Fruit fly (Drosophila melanogaster) whole organism, embryonic: Measurements from ENCODE around the gene pont.

Source experiments
- Atf6 ChIP-seq: fragments of 200-800 bp; sonication (Bioruptor generic); IDR thresholded peaks from 2 replicates; pipeline ENCODE4 v1.3.6; 2022; ENCODE audit warnings: missing biosample characterization, missing genetic modification characterization
- CG11247 ChIP-seq: fragments of 200-800 bp; sonication (Bioruptor generic); IDR thresholded peaks from 2 replicates; pipeline ENCODE4 v1.3.6; 2022; ENCODE audit warnings: missing biosample characterization, missing genetic modification characterization
- CG11456 ChIP-seq: fragments of 200-800 bp; sonication (Bioruptor generic); IDR thresholded peaks from 3 replicates; pipeline ENCODE4 v1.3.6; 2022; ENCODE audit warnings: missing biosample characterization, missing genetic modification characterization
- CG11560 ChIP-seq: fragments of 200-800 bp; sonication (Bioruptor generic); IDR thresholded peaks from 3 replicates; pipeline ENCODE4 v1.3.6; 2022; ENCODE audit warnings: missing biosample characterization, missing genetic modification characterization
- CG12071 ChIP-seq: fragments of 200-800 bp; sonication (Bioruptor generic); optimal IDR thresholded peaks from 3 replicates; lab custom pipeline; 2018; ENCODE audit warnings: missing biosample characterization, mild to moderate bottlenecking, missing genetic modification characterization
- CG13624 ChIP-seq: fragments of 200-800 bp; sonication (Bioruptor generic); optimal IDR thresholded peaks from 2 replicates; lab custom pipeline; 2016; ENCODE audit warnings: missing biosample characterization, missing genetic modification characterization
- CG15073 ChIP-seq: fragments of 200-800 bp; sonication (Bioruptor generic); optimal IDR thresholded peaks from 2 replicates; lab custom pipeline; 2016; ENCODE audit warnings: missing biosample characterization, missing genetic modification characterization
- CG1603 ChIP-seq: fragments of 200-800 bp; sonication (Bioruptor generic); optimal IDR thresholded peaks from 2 replicates; lab custom pipeline; 2019; ENCODE audit warnings: missing biosample characterization, mild to moderate bottlenecking, missing genetic modification characterization, moderate library complexity
- CG17912 ChIP-seq: fragments of 200-800 bp; sonication (Bioruptor generic); optimal IDR thresholded peaks from 2 replicates; lab custom pipeline; 2018; ENCODE audit warnings: missing biosample characterization, mild to moderate bottlenecking, missing genetic modification characterization
- CG18619 ChIP-seq: fragments of 200-800 bp; sonication (Bioruptor generic); optimal IDR thresholded peaks from 3 replicates; lab custom pipeline; 2017; ENCODE audit warnings: missing biosample characterization, mild to moderate bottlenecking, missing genetic modification characterization
- CG2129 ChIP-seq: fragments of 200-800 bp; sonication (Bioruptor generic); IDR thresholded peaks from 2 replicates; pipeline ENCODE4 v1.3.6; 2022; ENCODE audit warnings: missing biosample characterization, missing genetic modification characterization; ENCODE audit not compliant: partially characterized antibody
- CG2678 ChIP-seq: fragments of 200-800 bp; sonication (Bioruptor generic); optimal IDR thresholded peaks from 3 replicates; lab custom pipeline; 2019; ENCODE audit warnings: missing biosample characterization, mild to moderate bottlenecking, missing genetic modification characterization, moderate library complexity
- CG32532 ChIP-seq: fragments of 200-800 bp; sonication (Bioruptor generic); IDR thresholded peaks from 2 replicates; pipeline ENCODE4 v1.3.6; 2022; ENCODE audit warnings: missing biosample characterization, missing genetic modification characterization
- CG34224 ChIP-seq: fragments of 200-800 bp; sonication (Bioruptor generic); IDR thresholded peaks from 3 replicates; pipeline ENCODE4 v1.3.6; 2022; ENCODE audit warnings: missing biosample characterization, missing genetic modification characterization; ENCODE audit not compliant: partially characterized antibody
- CG6683 ChIP-seq: fragments of 200-800 bp; sonication (Bioruptor generic); optimal IDR thresholded peaks from 2 replicates; lab custom pipeline; 2017; ENCODE audit warnings: missing biosample characterization, mild to moderate bottlenecking, missing genetic modification characterization, missing genetic modification reagents
- CG7987 ChIP-seq: fragments of 200-800 bp; sonication (Bioruptor generic); optimal IDR thresholded peaks from 2 replicates; lab custom pipeline; 2018; ENCODE audit warnings: missing biosample characterization, mild to moderate bottlenecking, missing genetic modification characterization, moderate library complexity
- CG8388 ChIP-seq: fragments of 200-800 bp; sonication (Bioruptor generic); optimal IDR thresholded peaks from 2 replicates; lab custom pipeline; 2019; ENCODE audit warnings: missing biosample characterization, mild to moderate bottlenecking, missing genetic modification characterization, moderate library complexity
- CG8765 ChIP-seq: fragments of 200-800 bp; sonication (Bioruptor generic); IDR thresholded peaks from 2 replicates; pipeline ENCODE4 v1.3.6; 2022; ENCODE audit warnings: missing biosample characterization, missing genetic modification characterization
- CG9609 ChIP-seq: fragments of 200-800 bp; sonication (Bioruptor generic); optimal IDR thresholded peaks from 3 replicates; lab custom pipeline; 2016; ENCODE audit warnings: missing biosample characterization, missing genetic modification characterization
- CTCF ChIP-seq: fragments of 200-800 bp; sonication (Bioruptor generic); optimal IDR thresholded peaks from 2 replicates; lab custom pipeline; 2017; ENCODE audit warnings: missing biosample characterization, mild to moderate bottlenecking, missing genetic modification characterization, moderate library complexity
- Doc3 ChIP-seq: fragments of 200-800 bp; sonication (Bioruptor generic); IDR thresholded peaks from 3 replicates; pipeline ENCODE4 v1.3.6; 2022; ENCODE audit warnings: missing biosample characterization, missing genetic modification characterization; ENCODE audit not compliant: partially characterized antibody
- Dp ChIP-seq: fragments of 200-800 bp; sonication (Bioruptor generic); optimal IDR thresholded peaks from 2 replicates; lab custom pipeline; 2018; ENCODE audit warnings: missing biosample characterization, mild to moderate bottlenecking, missing genetic modification characterization, moderate library complexity
- E2f2 ChIP-seq: fragments of 200-800 bp; sonication (Bioruptor generic); IDR thresholded peaks from 2 replicates; pipeline ENCODE4 v1.3.6; 2022; ENCODE audit warnings: missing biosample characterization, missing genetic modification characterization
- HLHmδ ChIP-seq: fragments of 200-800 bp; sonication (Bioruptor generic); optimal IDR thresholded peaks from 2 replicates; lab custom pipeline; 2018; ENCODE audit warnings: missing biosample characterization, mild to moderate bottlenecking, missing genetic modification characterization, moderate library complexity
- Hey ChIP-seq: fragments of 200-800 bp; sonication (Bioruptor generic); optimal IDR thresholded peaks from 3 replicates; lab custom pipeline; 2018; ENCODE audit warnings: missing biosample characterization, mild to moderate bottlenecking, missing genetic modification characterization
- Hmx ChIP-seq: fragments of 200-800 bp; sonication (Bioruptor generic); optimal IDR thresholded peaks from 2 replicates; lab custom pipeline; 2016; ENCODE audit warnings: missing biosample characterization, missing genetic modification characterization
- Jarid2 ChIP-seq: fragments of 200-800 bp; sonication (Bioruptor generic); optimal IDR thresholded peaks from 3 replicates; lab custom pipeline; 2017; ENCODE audit warnings: mild to moderate bottlenecking, missing biosample characterization, missing genetic modification reagents, missing genetic modification characterization
- Lim3 ChIP-seq: fragments of 200-800 bp; sonication (Bioruptor generic); IDR thresholded peaks from 2 replicates; pipeline ENCODE4 v1.3.6; 2022; ENCODE audit warnings: missing biosample characterization, missing genetic modification characterization
- Lpt ChIP-seq: fragments of >200 bp; optimal IDR thresholded peaks from 2 replicates; lab custom pipeline; 2018; ENCODE audit warnings: missing biosample characterization, missing genetic modification characterization
- Mes4 ChIP-seq: fragments of 200-800 bp; sonication (Bioruptor generic); optimal IDR thresholded peaks from 2 replicates; lab custom pipeline; 2016; ENCODE audit warnings: missing biosample characterization, missing genetic modification characterization
- Optix ChIP-seq: fragments of 200-800 bp; sonication (Bioruptor generic); IDR thresholded peaks from 3 replicates; pipeline ENCODE4 v1.3.6; 2022; ENCODE audit warnings: missing biosample characterization, missing genetic modification characterization
- Ravus ChIP-seq: fragments of 200-800 bp; sonication (Bioruptor generic); IDR thresholded peaks from 2 replicates; pipeline ENCODE4 v1.3.6; 2022; ENCODE audit warnings: missing biosample characterization, missing genetic modification characterization
- Rfx ChIP-seq: fragments of 200-800 bp; sonication (Bioruptor generic); IDR thresholded peaks from 2 replicates; pipeline ENCODE4 v1.3.6; 2022; ENCODE audit warnings: missing biosample characterization, missing genetic modification characterization
- Sin3A ChIP-seq: fragments of >200 bp; optimal IDR thresholded peaks from 2 replicates; lab custom pipeline; 2018
- Sox102F ChIP-seq: fragments of 200-800 bp; sonication (Bioruptor generic); optimal IDR thresholded peaks from 2 replicates; lab custom pipeline; 2018; ENCODE audit warnings: missing biosample characterization, mild to moderate bottlenecking, missing genetic modification characterization, moderate library complexity
- YL-1 ChIP-seq: fragments of 200-800 bp; sonication (Bioruptor generic); optimal IDR thresholded peaks from 3 replicates; lab custom pipeline; 2017; ENCODE audit warnings: missing biosample characterization, mild to moderate bottlenecking, missing genetic modification characterization
- caup ChIP-seq: fragments of 200-800 bp; sonication (Bioruptor generic); optimal IDR thresholded peaks from 3 replicates; lab custom pipeline; 2017; ENCODE audit warnings: missing biosample characterization, mild to moderate bottlenecking, missing genetic modification characterization, moderate library complexity; ENCODE audit not compliant: severe bottlenecking
- cg ChIP-seq: fragments of 200-800 bp; sonication (Bioruptor generic); optimal IDR thresholded peaks from 3 replicates; lab custom pipeline; 2019; ENCODE audit warnings: missing biosample characterization, mild to moderate bottlenecking, missing genetic modification characterization, moderate library complexity
- chn ChIP-seq: fragments of 200-800 bp; sonication (Bioruptor generic); optimal IDR thresholded peaks from 2 replicates; lab custom pipeline; 2016; ENCODE audit warnings: missing biosample characterization, missing genetic modification characterization
- danr ChIP-seq: fragments of 200-800 bp; sonication (Bioruptor generic); IDR thresholded peaks from 2 replicates; pipeline ENCODE4 v1.3.6; 2022; ENCODE audit warnings: missing biosample characterization, missing genetic modification characterization
- gcm ChIP-seq: fragments of 200-800 bp; sonication (Bioruptor generic); optimal IDR thresholded peaks from 2 replicates; lab custom pipeline; 2019; ENCODE audit warnings: missing biosample characterization, mild to moderate bottlenecking, missing genetic modification characterization, moderate library complexity
- lov ChIP-seq, 2 experiments: fragments of 200-800 bp in 1 of 2; fragments of >200 bp in 1 of 2; sonication (Bioruptor generic) in 1 of 2; IDR thresholded peaks in 1 of 2; optimal IDR thresholded peaks in 1 of 2; 2 replicates in 1 of 2; 3 replicates in 1 of 2; pipeline versions ENCODE4 v1.3.6 to Lab custom; 2017 to 2022; ENCODE audit warnings: missing biosample characterization in 1 of 2, missing genetic modification characterization in 1 of 2
- mirr ChIP-seq: fragments of 200-800 bp; sonication (Bioruptor generic); optimal IDR thresholded peaks from 3 replicates; lab custom pipeline; 2018; ENCODE audit warnings: missing biosample characterization, mild to moderate bottlenecking, missing genetic modification characterization
- prd ChIP-seq, 3 experiments: fragments of >200 bp in 2 of 3; fragments of 200-800 bp in 1 of 3; sonication (Bioruptor generic) in 1 of 3; optimal IDR thresholded peaks in 2 of 3; IDR thresholded peaks in 1 of 3; 2 replicates in 2 of 3; 3 replicates in 1 of 3; pipeline versions ENCODE4 v1.3.6 to Lab custom; 2017 to 2022; ENCODE audit warnings: missing biosample characterization in 1 of 3, missing genetic modification characterization in 1 of 3
- psq ChIP-seq: fragments of 200-800 bp; sonication (Bioruptor generic); optimal IDR thresholded peaks from 2 replicates; lab custom pipeline; 2017; ENCODE audit warnings: missing biosample characterization, missing genetic modification characterization
- sima ChIP-seq: fragments of 200-800 bp; sonication (Bioruptor generic); optimal IDR thresholded peaks from 2 replicates; lab custom pipeline; 2016; ENCODE audit warnings: missing biosample characterization, missing genetic modification characterization
- sisA ChIP-seq: fragments of 200-800 bp; sonication (Bioruptor generic); IDR thresholded peaks from 2 replicates; pipeline ENCODE4 v1.3.6; 2022; ENCODE audit warnings: missing biosample characterization, missing genetic modification characterization
- slou ChIP-seq: fragments of 200-800 bp; sonication (Bioruptor generic); optimal IDR thresholded peaks from 3 replicates; lab custom pipeline; 2016; ENCODE audit warnings: missing biosample characterization, missing genetic modification characterization
- trh ChIP-seq: fragments of 200-800 bp; sonication (Bioruptor generic); optimal IDR thresholded peaks from 2 replicates; lab custom pipeline; 2016; ENCODE audit warnings: missing biosample characterization, missing genetic modification characterization
- ttk ChIP-seq: fragments of 200-800 bp; sonication (Bioruptor generic); IDR thresholded peaks from 2 replicates; pipeline ENCODE4 v2.1.2; 2022; ENCODE audit warnings: missing biosample characterization, missing genetic modification characterization

The pont gene

dm6 chr3R:10265552-10266137, 3.7 kb downstream of the pont start (continued):
- TF ChIP-seq Optix (GFP tag; lab: Robert Waterston, UW) (no peak), YL-1 (no peak), sisA (GFP tag; lab: Robert Waterston, UW) (peak; percentile 31; the same call in 1 of the 2 replicates), Atf6 (GFP tag; lab: Robert Waterston, UW) (peak; percentile 82), CG18619 (peak; percentile 65), Dp (no peak), Doc3 (GFP tag; lab: Robert Waterston, UW) (no peak), chn (peak; percentile 25), CG12071 (peak; percentile 48), cg (GFP tag; lab: Kevin White, UChicago) (peak; percentile 35), CG2129 (GFP tag; lab: Robert Waterston, UW) (no peak), psq (GFP tag; lab: Kevin White, UChicago) (no peak), CG13624 (peak; percentile 71), CG9609 (GFP tag; lab: Kevin White, UChicago) (no peak), CG32532 (GFP tag; lab: Robert Waterston, UW) (peak; percentile 87), CG11456 (GFP tag; lab: Robert Waterston, UW) (peak; percentile 52; the same call in 1 of the 3 replicates), gcm (GFP tag; lab: Kevin White, UChicago) (no peak), Sin3A (no peak), caup (GFP tag; lab: Kevin White, UChicago) (peak; percentile 39), HLHmδ (no peak), CG7987 (GFP tag; lab: Kevin White, UChicago) (no peak), ttk (GFP tag; lab: Robert Waterston, UW) (peak; percentile 47; the same call in 1 of the 2 replicates), prd (optimal IDR thresholded peaks at IDR 0.05; lab: Kevin White, UChicago) (no peak), prd (GFP tag; IDR thresholded peaks at IDR 0.05; lab: Robert Waterston, UW) (peak; percentile 73; the same call in 2 of the 3 replicates), Hmx (GFP tag; lab: Kevin White, UChicago) (peak; percentile 23), CG8388 (GFP tag; lab: Kevin White, UChicago) (peak; percentile 31), E2f2 (peak; percentile 39; the same call in 1 of the 2 replicates), Ravus (GFP tag; lab: Robert Waterston, UW) (peak; percentile 9; the same call in 1 of the 2 replicates), Hey (tag; lab: Kevin White, UChicago) (no peak), CG11560 (tag; lab: Robert Waterston, UW) (peak; percentile 56; the same call in 1 of the 3 replicates), CG34224 (GFP tag; lab: Robert Waterston, UW) (no peak), CG11247 (GFP tag; lab: Robert Waterston, UW) (peak; percentile 24), CG2678 (tag; lab: Kevin White, UChicago) (peak; percentile 75), CG17912 (GFP tag; lab: Kevin White, UChicago) (no peak), lov (optimal IDR thresholded peaks at IDR 0.05; lab: Kevin White, UChicago) (no peak), lov (GFP tag; IDR thresholded peaks at IDR 0.05; lab: Robert Waterston, UW) (no peak), trh (no peak), danr (GFP tag; lab: Robert Waterston, UW) (no peak), Lim3 (GFP tag; lab: Robert Waterston, UW) (no peak; the same call in 1 of the 2 replicates), Rfx (peak; percentile 85), Lpt (GFP tag; lab: Kevin White, UChicago) (no peak), mirr (peak; percentile 12), slou (peak; percentile 0), Sox102F (GFP tag; lab: Kevin White, UChicago) (peak; percentile 44), CG1603 (tag; lab: Kevin White, UChicago) (peak; percentile 48), CG15073 (GFP tag; lab: Kevin White, UChicago) (no peak), Mes4 (no peak), CG6683 (GFP tag; lab: Kevin White, UChicago) (peak; percentile 9), CTCF (no peak), sima (GFP tag; lab: Kevin White, UChicago) (no peak), Jarid2 (GFP tag; lab: Kevin White, UChicago) (peak; percentile 18), CG8765 (GFP tag; lab: Robert Waterston, UW) (no peak; the same call in 1 of the 2 replicates)
